Fruit fly (Drosophila melanogaster): ENCODE results near the gene Mat89Ba.

dm6 chr3R:16295513-16296123, 23.4 kb upstream of the Mat89Ba start:
- TF ChIP-seq B-H2 (GFP tag; optimal IDR thresholded peaks at IDR 0.05): no peak
- no peak for TF ChIP-seq org-1 (GFP tag; optimal IDR thresholded peaks at IDR 0.05)
- TF ChIP-seq tin (GFP tag; optimal IDR thresholded peaks at IDR 0.05): no peak
